Worm (Caenorhabditis elegans): ENCODE measurements around the gene T24G10.2.
A peak's percentile ranks its signal among the peaks of the same experiment; 100 is the strongest.

T24G10.2 gene

DNA sequence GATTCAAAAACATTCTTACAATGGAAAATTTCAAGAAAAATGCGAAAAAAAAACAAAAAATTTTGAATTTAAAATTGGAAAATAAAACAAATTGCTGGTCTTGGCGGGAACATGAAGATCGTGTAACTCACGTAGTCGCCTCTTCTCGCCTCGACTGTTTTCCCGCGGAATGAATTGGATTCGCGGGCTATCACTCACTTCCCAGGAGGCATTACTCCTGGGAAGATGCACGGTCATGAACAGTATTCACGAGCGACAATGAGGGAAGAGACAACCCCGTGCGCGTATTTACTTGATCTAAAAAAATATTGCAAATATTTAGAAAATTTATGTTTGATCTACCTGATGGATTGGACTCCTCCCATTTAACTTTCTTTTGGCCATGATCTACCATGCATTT is 36.2 kb downstream of the T24G10.2 start:
- no peak for TF ChIP-seq ztf-23 (GFP tag; IDR thresholded peaks at IDR 0.05)
- TF ChIP-seq cog-1 (tag; optimal IDR thresholded peaks at IDR 0.05) = no peak
- no peak for TF ChIP-seq ztf-29 (GFP tag; IDR thresholded peaks at IDR 0.05)
- TF ChIP-seq ref-1 (GFP tag; conservative IDR thresholded peaks at IDR 0.05) = no peak
- no peak for TF ChIP-seq tab-1 (GFP tag; IDR thresholded peaks at IDR 0.05)
- TF ChIP-seq flt-1 (GFP tag; IDR thresholded peaks at IDR 0.05) = no peak
- TF ChIP-seq klf-2 (GFP tag; conservative IDR thresholded peaks at IDR 0.05) = no peak
- TF ChIP-seq med-1 (GFP tag; optimal IDR thresholded peaks at IDR 0.05; ENCODE audit: insufficient read depth) = no peak
- no peak for TF ChIP-seq T22C8.4 (GFP tag; IDR thresholded peaks at IDR 0.05)

DNA sequence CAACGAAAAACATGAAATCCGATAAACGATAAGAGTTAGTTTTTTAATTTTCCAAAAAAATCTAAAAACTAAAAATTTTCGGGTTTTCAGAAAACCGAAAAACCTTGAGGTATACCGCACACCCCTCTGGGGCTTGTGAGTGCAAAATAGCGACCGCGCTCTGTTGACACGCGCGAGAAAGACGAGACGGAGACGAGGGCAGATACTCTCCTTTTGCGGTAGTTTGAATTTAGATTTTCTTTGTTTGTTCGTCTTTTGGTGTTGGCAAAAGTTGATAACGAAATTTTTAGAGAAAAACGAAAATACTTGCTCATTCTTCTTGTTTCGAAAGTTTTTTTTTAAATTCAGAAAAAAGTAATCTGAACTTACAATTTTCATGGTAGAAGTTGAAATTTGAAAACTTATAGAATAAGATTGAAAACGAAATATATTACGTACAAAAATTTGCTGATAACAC is 36.9 kb downstream of the T24G10.2 start, which contains the start of the genes W03A5.2 and Y32H12A.8:
W03A5.2 (plus strand) TSS at position 407 of the 457 bp plus-strand sequence.
Y32H12A.8 (minus strand) TSS at position 410 of the 457 bp plus-strand sequence.
- TF ChIP-seq ztf-29 (GFP tag; IDR thresholded peaks at IDR 0.05) (peak; percentile 64; the same call in 1 of the 2 replicates), ref-1 (GFP tag; conservative IDR thresholded peaks at IDR 0.05) (no peak), T22C8.4 (GFP tag; IDR thresholded peaks at IDR 0.05) (no peak)

- TF ChIP-seq tab-1 (GFP tag; IDR thresholded peaks at IDR 0.05) = no peak
- TF ChIP-seq ztf-23 (GFP tag; IDR thresholded peaks at IDR 0.05) = no peak
- TF ChIP-seq cog-1 (tag; optimal IDR thresholded peaks at IDR 0.05) = no peak
- TF ChIP-seq klf-2 (GFP tag; conservative IDR thresholded peaks at IDR 0.05) = no peak
- TF ChIP-seq med-1 (GFP tag; optimal IDR thresholded peaks at IDR 0.05; ENCODE audit: insufficient read depth) = no peak
- no peak for TF ChIP-seq flt-1 (GFP tag; IDR thresholded peaks at IDR 0.05)
- TF ChIP-seq ref-1 (GFP tag; conservative IDR thresholded peaks at IDR 0.05) = no peak
- no peak for TF ChIP-seq ztf-29 (GFP tag; IDR thresholded peaks at IDR 0.05)
- TF ChIP-seq T22C8.4 (GFP tag; IDR thresholded peaks at IDR 0.05) = no peak
These were observed 37.6 kb downstream of the T24G10.2 start for ce11 chrIII:5404998-5405397.

DNA sequence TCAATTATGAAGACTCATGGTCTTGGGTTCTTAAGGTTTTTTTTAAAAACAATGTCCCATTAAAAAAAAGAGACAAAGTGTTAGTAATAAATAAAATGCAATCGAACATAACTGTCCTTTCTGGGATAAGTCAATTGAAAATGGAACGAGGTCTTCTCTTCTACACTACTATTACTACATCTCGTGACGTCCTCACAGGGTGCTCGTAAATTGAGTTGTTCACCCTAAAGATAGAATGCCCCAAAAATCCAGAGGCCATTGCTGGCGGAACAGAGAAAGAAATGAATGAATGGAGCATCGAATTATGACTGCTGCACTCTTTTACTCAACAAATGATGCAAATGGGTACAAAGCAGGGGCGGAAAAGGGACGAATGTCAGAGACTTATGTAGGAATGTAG is 40.1 kb downstream of the T24G10.2 start:
- TF ChIP-seq flt-1 (GFP tag; IDR thresholded peaks at IDR 0.05) = no peak
- no peak for TF ChIP-seq T22C8.4 (GFP tag; IDR thresholded peaks at IDR 0.05)

- TF ChIP-seq T22C8.4 (GFP tag; IDR thresholded peaks at IDR 0.05) = no peak
- no peak for TF ChIP-seq tab-1 (GFP tag; IDR thresholded peaks at IDR 0.05)
- no peak for TF ChIP-seq klf-2 (GFP tag; conservative IDR thresholded peaks at IDR 0.05)
These were observed 46.8 kb downstream of the T24G10.2 start for ce11 chrIII:5395746-5396145.

All from whole organism, midembryonic.